Fruit fly (Drosophila melanogaster) whole organism, embryonic: ENCODE data around the gene CG42828.

Experiments used
- Ada2b ChIP-seq: fragments of 200-800 bp; sonication (Bioruptor generic); IDR thresholded peaks from 2 replicates; pipeline ENCODE4 v1.3.6; 2022; ENCODE audit warnings: missing biosample characterization, missing genetic modification characterization
- B-H1 ChIP-seq: fragments of 200-800 bp; sonication (Bioruptor generic); IDR thresholded peaks from 3 replicates; pipeline ENCODE4 v1.3.6; 2022; ENCODE audit warnings: missing biosample characterization, missing genetic modification characterization
- CG13894 ChIP-seq: fragments of 200-800 bp; sonication (Bioruptor generic); optimal IDR thresholded peaks from 3 replicates; lab custom pipeline; 2018; ENCODE audit warnings: missing biosample characterization, mild to moderate bottlenecking, missing genetic modification characterization, moderate library complexity
- CG15514 ChIP-seq: fragments of 200-800 bp; sonication (Bioruptor generic); optimal IDR thresholded peaks from 3 replicates; lab custom pipeline; 2017; ENCODE audit warnings: missing biosample characterization, missing genetic modification characterization, mild to moderate bottlenecking, moderate library complexity, missing genetic modification reagents
- CG1603 ChIP-seq: fragments of 200-800 bp; sonication (Bioruptor generic); optimal IDR thresholded peaks from 2 replicates; lab custom pipeline; 2019; ENCODE audit warnings: missing biosample characterization, mild to moderate bottlenecking, missing genetic modification characterization, moderate library complexity
- CG16863 ChIP-seq: fragments of 200-800 bp; sonication (Bioruptor generic); optimal IDR thresholded peaks from 3 replicates; lab custom pipeline; 2016; ENCODE audit warnings: missing biosample characterization, missing genetic modification characterization
- CG17328 ChIP-seq: fragments of 200-800 bp; sonication (Bioruptor generic); IDR thresholded peaks from 2 replicates; pipeline ENCODE4 v1.3.6; 2022; ENCODE audit warnings: missing biosample characterization, missing genetic modification characterization
- CG17802 ChIP-seq: fragments of 200-800 bp; sonication (Bioruptor generic); optimal IDR thresholded peaks from 2 replicates; lab custom pipeline; 2018; ENCODE audit warnings: missing biosample characterization, mild to moderate bottlenecking, missing genetic modification characterization, moderate library complexity
- CG2712 ChIP-seq: fragments of 200-800 bp; optimal IDR thresholded peaks from 3 replicates; lab custom pipeline; 2019; ENCODE audit warnings: missing biosample characterization, mild to moderate bottlenecking, missing genetic modification characterization, moderate library complexity
- CG32767 ChIP-seq: fragments of 200-800 bp; sonication (Bioruptor generic); IDR thresholded peaks from 2 replicates; pipeline ENCODE4 v1.3.6; 2022; ENCODE audit warnings: missing biosample characterization, missing genetic modification characterization
- CG34422 ChIP-seq: fragments of 200-800 bp; sonication (Bioruptor generic); IDR thresholded peaks from 3 replicates; pipeline ENCODE4 v1.3.6; 2022; ENCODE audit warnings: missing biosample characterization, missing genetic modification characterization
- CG6254 ChIP-seq: fragments of 200-800 bp; sonication (Bioruptor generic); optimal IDR thresholded peaks from 3 replicates; lab custom pipeline; 2017; ENCODE audit warnings: mild to moderate bottlenecking, missing biosample characterization, missing genetic modification reagents, missing genetic modification characterization
- CG7271 ChIP-seq: fragments of 200-800 bp; sonication (Bioruptor generic); optimal IDR thresholded peaks from 2 replicates; lab custom pipeline; 2018; ENCODE audit warnings: missing biosample characterization, mild to moderate bottlenecking, missing genetic modification characterization, moderate library complexity
- CG8290 ChIP-seq, 3 experiments: fragments of 200-800 bp; sonication (Bioruptor generic); optimal IDR thresholded peaks; 2 replicates each; lab custom pipeline; 2016 to 2019; ENCODE audit warnings: missing biosample characterization in 3 of 3, missing genetic modification characterization in 3 of 3, mild to moderate bottlenecking in 2 of 3, moderate library complexity in 1 of 3
- CG9437 ChIP-seq: fragments of 200-800 bp; sonication (Bioruptor generic); optimal IDR thresholded peaks from 2 replicates; lab custom pipeline; 2018; ENCODE audit warnings: missing biosample characterization, mild to moderate bottlenecking, missing genetic modification characterization
- CG9817 ChIP-seq: fragments of 200-800 bp; sonication (Bioruptor generic); optimal IDR thresholded peaks from 2 replicates; lab custom pipeline; 2018; ENCODE audit warnings: missing biosample characterization, mild to moderate bottlenecking, missing genetic modification characterization, moderate library complexity
- D19B ChIP-seq: fragments of 200-800 bp; sonication (Bioruptor generic); optimal IDR thresholded peaks from 2 replicates; lab custom pipeline; 2017; ENCODE audit warnings: missing biosample characterization, mild to moderate bottlenecking, missing genetic modification characterization
- Eip74EF ChIP-seq, 2 experiments: fragments of 200-800 bp in 1 of 2; fragments of >200 bp in 1 of 2; sonication (Bioruptor generic) in 1 of 2; optimal IDR thresholded peaks; 2 replicates each; lab custom pipeline; 2017 to 2019; ENCODE audit warnings: missing biosample characterization in 2 of 2, missing genetic modification characterization in 2 of 2, mild to moderate bottlenecking in 1 of 2, moderate library complexity in 1 of 2
- HLH3B ChIP-seq: fragments of 200-800 bp; sonication (Bioruptor generic); IDR thresholded peaks from 2 replicates; pipeline ENCODE4 v1.3.6; 2022; ENCODE audit warnings: missing biosample characterization, missing genetic modification characterization
- Hr3 ChIP-seq: fragments of 200-800 bp; sonication (Bioruptor generic); optimal IDR thresholded peaks from 3 replicates; lab custom pipeline; 2016; ENCODE audit warnings: missing biosample characterization, missing genetic modification characterization
- Lpt ChIP-seq: fragments of >200 bp; optimal IDR thresholded peaks from 2 replicates; lab custom pipeline; 2018; ENCODE audit warnings: missing biosample characterization, missing genetic modification characterization
- Med ChIP-seq: fragments of 200-800 bp; sonication (Bioruptor generic); peaks from one replicate; lab custom pipeline; 2016; ENCODE audit warnings: missing biosample characterization, missing genetic modification characterization, mild to moderate bottlenecking, inconsistent platforms, moderate library complexity
- Nf-YB ChIP-seq: fragments of 200-800 bp; sonication (Bioruptor generic); optimal IDR thresholded peaks from 3 replicates; lab custom pipeline; 2019; ENCODE audit warnings: missing biosample characterization, mild to moderate bottlenecking, missing genetic modification characterization, moderate library complexity
- Ravus ChIP-seq: fragments of 200-800 bp; sonication (Bioruptor generic); IDR thresholded peaks from 2 replicates; pipeline ENCODE4 v1.3.6; 2022; ENCODE audit warnings: missing biosample characterization, missing genetic modification characterization
- Rfx ChIP-seq: fragments of 200-800 bp; sonication (Bioruptor generic); IDR thresholded peaks from 2 replicates; pipeline ENCODE4 v1.3.6; 2022; ENCODE audit warnings: missing biosample characterization, missing genetic modification characterization
- Sin3A ChIP-seq: fragments of >200 bp; optimal IDR thresholded peaks from 2 replicates; lab custom pipeline; 2018
- Tbp ChIP-seq: fragments of >200 bp; optimal IDR thresholded peaks from 2 replicates; lab custom pipeline; 2018; ENCODE audit warnings: missing biosample characterization, missing genetic modification characterization
- al ChIP-seq: fragments of 200-800 bp; sonication (Bioruptor generic); IDR thresholded peaks from 2 replicates; pipeline ENCODE4 v1.3.6; 2022; ENCODE audit warnings: missing biosample characterization, missing genetic modification characterization
- ap ChIP-seq: fragments of 200-800 bp; sonication (Bioruptor generic); IDR thresholded peaks from 2 replicates; pipeline ENCODE4 v1.3.6; 2022; ENCODE audit warnings: missing biosample characterization, missing genetic modification characterization
- bsh ChIP-seq, 2 experiments: fragments of 200-800 bp; sonication (Bioruptor generic); optimal IDR thresholded peaks; 2 replicates each; lab custom pipeline; 2017 to 2018; ENCODE audit warnings: mild to moderate bottlenecking in 2 of 2, missing biosample characterization in 2 of 2, missing genetic modification characterization in 2 of 2, moderate library complexity in 1 of 2
- dpn ChIP-seq, 2 experiments: fragments of 200-800 bp; sonication (Bioruptor generic); optimal IDR thresholded peaks; 3 replicates each; lab custom pipeline; 2016; ENCODE audit warnings: missing biosample characterization in 2 of 2, missing genetic modification characterization in 2 of 2
- dysf ChIP-seq: fragments of 200-800 bp; sonication (Bioruptor generic); IDR thresholded peaks from 3 replicates; pipeline ENCODE4 v1.3.6; 2022; ENCODE audit warnings: missing biosample characterization, missing genetic modification characterization
- gcm2 ChIP-seq: fragments of 200-800 bp; sonication (Bioruptor generic); optimal IDR thresholded peaks from 2 replicates; lab custom pipeline; 2016; ENCODE audit warnings: missing biosample characterization, missing genetic modification characterization
- grau ChIP-seq: fragments of 200-800 bp; optimal IDR thresholded peaks from 3 replicates; lab custom pipeline; 2019; ENCODE audit warnings: missing biosample characterization, mild to moderate bottlenecking, missing genetic modification characterization, moderate library complexity
- her ChIP-seq: fragments of 200-800 bp; sonication (Bioruptor generic); optimal IDR thresholded peaks from 2 replicates; lab custom pipeline; 2016; ENCODE audit warnings: missing biosample characterization, missing genetic modification characterization
- lab ChIP-seq: fragments of 200-800 bp; sonication (Bioruptor generic); optimal IDR thresholded peaks from 3 replicates; lab custom pipeline; 2017; ENCODE audit warnings: missing biosample characterization, missing genetic modification characterization, mild to moderate bottlenecking, moderate library complexity, missing genetic modification reagents
- lilli ChIP-seq: fragments of 200-800 bp; sonication (Bioruptor generic); optimal IDR thresholded peaks from 3 replicates; lab custom pipeline; 2016; ENCODE audit warnings: missing biosample characterization, missing genetic modification characterization
- nerfin-1 ChIP-seq: fragments of 200-800 bp; sonication (Bioruptor generic); optimal IDR thresholded peaks from 3 replicates; lab custom pipeline; 2019; ENCODE audit warnings: missing biosample characterization, mild to moderate bottlenecking, missing genetic modification characterization, moderate library complexity
- pita ChIP-seq: fragments of 200-800 bp; sonication (Bioruptor generic); optimal IDR thresholded peaks from 2 replicates; lab custom pipeline; 2017; ENCODE audit warnings: missing biosample characterization, mild to moderate bottlenecking, missing genetic modification characterization
- pnt ChIP-seq: fragments of 200-800 bp; sonication (Bioruptor generic); optimal IDR thresholded peaks from 3 replicates; lab custom pipeline; 2016; ENCODE audit warnings: missing biosample characterization, missing genetic modification characterization
- prd ChIP-seq, 3 experiments: fragments of >200 bp in 2 of 3; fragments of 200-800 bp in 1 of 3; sonication (Bioruptor generic) in 1 of 3; optimal IDR thresholded peaks in 2 of 3; IDR thresholded peaks in 1 of 3; 2 replicates in 2 of 3; 3 replicates in 1 of 3; pipeline versions ENCODE4 v1.3.6 to Lab custom; 2017 to 2022; ENCODE audit warnings: missing biosample characterization in 1 of 3, missing genetic modification characterization in 1 of 3
- scrt ChIP-seq: fragments of 200-800 bp; sonication (Bioruptor generic); optimal IDR thresholded peaks from 2 replicates; lab custom pipeline; 2018; ENCODE audit warnings: missing biosample characterization, mild to moderate bottlenecking, missing genetic modification characterization, moderate library complexity
- sr ChIP-seq: fragments of 200-800 bp; sonication (Bioruptor generic); IDR thresholded peaks from 3 replicates; pipeline ENCODE4 v1.3.6; 2022; ENCODE audit warnings: missing biosample characterization, missing genetic modification characterization
- twi ChIP-seq: fragments of 200-800 bp; optimal IDR thresholded peaks from 2 replicates; lab custom pipeline; 2019; ENCODE audit warnings: missing biosample characterization, mild to moderate bottlenecking, missing genetic modification characterization, moderate library complexity
- unc-4 ChIP-seq: fragments of 200-800 bp; sonication (Bioruptor generic); IDR thresholded peaks from 2 replicates; pipeline ENCODE4 v1.3.6; 2022; ENCODE audit warnings: missing biosample characterization, missing genetic modification characterization; ENCODE audit not compliant: partially characterized antibody
- wor ChIP-seq: fragments of 200-800 bp; sonication (Bioruptor generic); IDR thresholded peaks from 2 replicates; pipeline ENCODE4 v1.3.6; 2022; ENCODE audit warnings: missing biosample characterization, missing genetic modification characterization

The CG42828 gene

dm6 chr3R:23363515-23364124 lies 9.9 kb upstream of the CG42828 start, which contains the start of gene CG4408 (continued):
- TF ChIP-seq dpn (GFP tag; optimal IDR thresholded peaks at IDR 0.05; lab: Kevin White, UChicago) (peak in 1 of 2 experiments; percentile 11), sr (GFP tag; lab: Robert Waterston, UW) (no peak), Nf-YB (GFP tag; lab: Kevin White, UChicago) (no peak), Sin3A (lab: Kevin White, UChicago) (no peak), twi (tag; lab: Kevin White, UChicago) (no peak), Ada2b (peak; percentile 68), grau (tag; lab: Kevin White, UChicago) (peak; percentile 46), CG7271 (tag; lab: Kevin White, UChicago) (no peak), lilli (GFP tag; lab: Kevin White, UChicago) (peak; percentile 58), pnt (GFP tag; lab: Kevin White, UChicago) (peak; percentile 33), prd (optimal IDR thresholded peaks at IDR 0.05; lab: Kevin White, UChicago) (no peak), prd (GFP tag; IDR thresholded peaks at IDR 0.05; lab: Robert Waterston, UW) (peak; percentile 65; the same call in 2 of the 3 replicates), CG34422 (no peak), HLH3B (GFP tag; lab: Robert Waterston, UW) (0 out of 2 replicates have a peak, but pooled peaks have one; percentile 30), CG16863 (GFP tag; lab: Kevin White, UChicago) (no peak), Ravus (GFP tag; lab: Robert Waterston, UW) (no peak), nerfin-1 (tag; lab: Kevin White, UChicago) (no peak), wor (GFP tag; lab: Robert Waterston, UW) (no peak), Lpt (GFP tag; lab: Kevin White, UChicago) (no peak), CG9817 (peak; percentile 22), Rfx (GFP tag; lab: Robert Waterston, UW) (peak; percentile 38; the same call in 1 of the 2 replicates), Eip74EF (GFP tag; optimal IDR thresholded peaks at IDR 0.05; lab: Kevin White, UChicago) (no peak), CG17802 (tag; lab: Kevin White, UChicago) (no peak), CG6254 (no peak), Med (GFP tag; lab: Kevin White, UChicago) (peak; percentile 84), Tbp (GFP tag; lab: Kevin White, UChicago) (no peak), ap (no peak), CG2712 (tag; lab: Kevin White, UChicago) (peak; percentile 45), D19B (GFP tag; lab: Kevin White, UChicago) (peak; percentile 93), CG8290 (GFP tag; optimal IDR thresholded peaks at IDR 0.05; lab: Kevin White, UChicago) (no peak), CG8290 (tag; optimal IDR thresholded peaks at IDR 0.05; lab: Kevin White, UChicago) (no peak), CG1603 (peak; percentile 16), CG17328 (GFP tag; lab: Robert Waterston, UW) (peak; percentile 20; the same call in 1 of the 2 replicates), CG13894 (tag; lab: Kevin White, UChicago) (no peak), lab (GFP tag; lab: Kevin White, UChicago) (peak; percentile 73), bsh (GFP tag; optimal IDR thresholded peaks at IDR 0.05; lab: Kevin White, UChicago) (peak; percentile 19 to 20), al (GFP tag; lab: Robert Waterston, UW) (peak; percentile 18; the same call in 1 of the 2 replicates), scrt (GFP tag; lab: Kevin White, UChicago) (peak; percentile 6), CG15514 (GFP tag; lab: Kevin White, UChicago) (peak; percentile 3), CG9437 (no peak), unc-4 (GFP tag; lab: Robert Waterston, UW) (no peak), dysf (0 out of 3 replicates have a peak, but pooled peaks have one; percentile 16), pita (no peak), Hr3 (no peak), gcm2 (GFP tag; lab: Kevin White, UChicago) (no peak), B-H1 (GFP tag; lab: Robert Waterston, UW) (no peak), CG32767 (no peak), her (GFP tag; lab: Kevin White, UChicago) (no peak)
